Fruit fly (Drosophila melanogaster) whole organism, prepupa: ENCODE measurements around the gene CG13920.
A peak's percentile ranks its signal among the peaks of the same experiment; 100 is the strongest.

ENCODE experiments used
- Blimp-1 ChIP-seq: fragments of 200-800 bp; sonication (Bioruptor generic); optimal IDR thresholded peaks from 3 replicates; lab custom pipeline; 2017; ENCODE audit warnings: missing biosample characterization, missing genetic modification characterization, mild to moderate bottlenecking, moderate library complexity, missing genetic modification reagents
- CG10631 ChIP-seq: fragments of 200-800 bp; sonication (Bioruptor generic); optimal IDR thresholded peaks from 2 replicates; lab custom pipeline; 2016; ENCODE audit warnings: missing biosample characterization, missing genetic modification characterization
- CG11294 ChIP-seq: fragments of 200-800 bp; sonication (Bioruptor generic); IDR thresholded peaks from 2 replicates; pipeline ENCODE4 v1.3.6; 2022; ENCODE audit warnings: missing biosample characterization, missing genetic modification characterization
- CG11762 ChIP-seq: fragments of 200-800 bp; sonication (Bioruptor generic); optimal IDR thresholded peaks from 3 replicates; lab custom pipeline; 2016; ENCODE audit warnings: missing biosample characterization, missing genetic modification characterization; ENCODE audit not compliant: insufficient read depth
- CG15336 ChIP-seq: fragments of 200-800 bp; sonication (Bioruptor generic); IDR thresholded peaks from 2 replicates; pipeline ENCODE4 v1.3.6; 2022; ENCODE audit warnings: missing biosample characterization, missing genetic modification characterization
- CG1621 ChIP-seq: fragments of 200-800 bp; sonication (Bioruptor generic); optimal IDR thresholded peaks from 3 replicates; lab custom pipeline; 2018; ENCODE audit warnings: missing biosample characterization, mild to moderate bottlenecking, missing genetic modification characterization
- CG16779 ChIP-seq: fragments of 200-800 bp; sonication (Bioruptor generic); optimal IDR thresholded peaks from 3 replicates; lab custom pipeline; 2017; ENCODE audit warnings: missing biosample characterization, mild to moderate bottlenecking, missing genetic modification characterization
- CG31627 ChIP-seq: fragments of 200-800 bp; sonication (Bioruptor generic); optimal IDR thresholded peaks from 3 replicates; lab custom pipeline; 2016; ENCODE audit warnings: missing biosample characterization, missing genetic modification characterization
- CG32006 ChIP-seq: fragments of 200-800 bp; sonication (Bioruptor generic); optimal IDR thresholded peaks from 3 replicates; lab custom pipeline; 2017; ENCODE audit warnings: missing biosample characterization, mild to moderate bottlenecking, missing genetic modification characterization
- CG3919 ChIP-seq: fragments of 200-800 bp; sonication (Bioruptor generic); optimal IDR thresholded peaks from 3 replicates; lab custom pipeline; 2016; ENCODE audit warnings: missing biosample characterization, missing genetic modification characterization
- CG4318 ChIP-seq: fragments of 200-800 bp; sonication (Bioruptor generic); optimal IDR thresholded peaks from 3 replicates; lab custom pipeline; 2017; ENCODE audit warnings: missing biosample characterization, mild to moderate bottlenecking, missing genetic modification characterization
- CG6163 ChIP-seq: fragments of 200-800 bp; sonication (Bioruptor generic); IDR thresholded peaks from 3 replicates; pipeline ENCODE4 v1.3.6; 2022; ENCODE audit warnings: missing biosample characterization, missing genetic modification characterization
- CG6276 ChIP-seq: fragments of 200-800 bp; sonication (Bioruptor generic); optimal IDR thresholded peaks from 2 replicates; lab custom pipeline; 2017; ENCODE audit warnings: missing biosample characterization, mild to moderate bottlenecking, missing genetic modification characterization
- CG6792 ChIP-seq: fragments of 200-800 bp; sonication (Bioruptor generic); optimal IDR thresholded peaks from 3 replicates; lab custom pipeline; 2016; ENCODE audit warnings: missing biosample characterization, missing genetic modification characterization
- CG6808 ChIP-seq: fragments of 200-800 bp; sonication (Bioruptor generic); optimal IDR thresholded peaks from 3 replicates; lab custom pipeline; 2017; ENCODE audit warnings: missing biosample characterization, missing genetic modification characterization, mild to moderate bottlenecking, moderate library complexity, missing genetic modification reagents
- CG7368 ChIP-seq: fragments of 200-800 bp; sonication (Bioruptor generic); optimal IDR thresholded peaks from 3 replicates; lab custom pipeline; 2016; ENCODE audit warnings: missing biosample characterization, missing genetic modification characterization
- CG8119 ChIP-seq: fragments of 200-800 bp; sonication (Bioruptor generic); IDR thresholded peaks from 3 replicates; pipeline ENCODE4 v1.3.6; 2022; ENCODE audit warnings: missing biosample characterization, missing genetic modification characterization
- CG8632 ChIP-seq: fragments of 200-800 bp; sonication (Bioruptor generic); optimal IDR thresholded peaks from 3 replicates; lab custom pipeline; 2016; ENCODE audit warnings: missing biosample characterization, missing genetic modification characterization
- Eip75B ChIP-seq: fragments of 200-800 bp; sonication (Bioruptor generic); optimal IDR thresholded peaks from 3 replicates; lab custom pipeline; 2016; ENCODE audit warnings: missing biosample characterization, missing genetic modification characterization
- Eip78C ChIP-seq: fragments of 200-800 bp; sonication (Bioruptor generic); peaks from one replicate; lab custom pipeline; 2016; ENCODE audit warnings: missing biosample characterization, missing genetic modification characterization
- Eip93F ChIP-seq: fragments of 200-800 bp; sonication (Bioruptor generic); optimal IDR thresholded peaks from 2 replicates; lab custom pipeline; 2016; ENCODE audit warnings: missing biosample characterization, mild to moderate bottlenecking, missing genetic modification characterization
- Ets21C ChIP-seq: fragments of 200-800 bp; sonication (Bioruptor generic); optimal IDR thresholded peaks from 3 replicates; lab custom pipeline; 2016; ENCODE audit warnings: missing biosample characterization, missing genetic modification characterization
- Hr38 ChIP-seq: sonication (Bioruptor generic); optimal IDR thresholded peaks from 2 replicates; lab custom pipeline; 2016; ENCODE audit warnings: missing biosample characterization, missing genetic modification characterization
- Hr39 ChIP-seq: fragments of 200-800 bp; sonication (Bioruptor generic); optimal IDR thresholded peaks from 2 replicates; lab custom pipeline; 2016; ENCODE audit warnings: missing biosample characterization, missing genetic modification characterization
- Smox ChIP-seq: fragments of 200-800 bp; sonication (Bioruptor generic); optimal IDR thresholded peaks from 3 replicates; lab custom pipeline; 2016; ENCODE audit warnings: missing biosample characterization, missing genetic modification characterization
- Sox102F ChIP-seq: fragments of 200-800 bp; sonication (Bioruptor generic); optimal IDR thresholded peaks from 2 replicates; lab custom pipeline; 2016; ENCODE audit warnings: missing biosample characterization, mild to moderate bottlenecking, missing genetic modification characterization
- Sox14 ChIP-seq: fragments of 200-800 bp; sonication (Bioruptor generic); optimal IDR thresholded peaks from 3 replicates; lab custom pipeline; 2016; ENCODE audit warnings: missing biosample characterization, missing genetic modification characterization
- Sox15 ChIP-seq: fragments of 200-800 bp; sonication (Bioruptor generic); optimal IDR thresholded peaks from 3 replicates; lab custom pipeline; 2016; ENCODE audit warnings: missing biosample characterization, missing genetic modification characterization
- acj6 ChIP-seq: fragments of 200-800 bp; sonication (Bioruptor generic); optimal IDR thresholded peaks from 3 replicates; lab custom pipeline; 2016; ENCODE audit warnings: missing biosample characterization, missing genetic modification characterization
- cyc ChIP-seq: fragments of 200-800 bp; sonication (Bioruptor generic); optimal IDR thresholded peaks from 3 replicates; lab custom pipeline; 2016; ENCODE audit warnings: missing biosample characterization, missing genetic modification characterization
- dac ChIP-seq: fragments of 200-800 bp; sonication (Bioruptor generic); optimal IDR thresholded peaks from 2 replicates; lab custom pipeline; 2017; ENCODE audit warnings: missing biosample characterization, mild to moderate bottlenecking, missing genetic modification characterization
- dsx ChIP-seq: fragments of 200-800 bp; optimal IDR thresholded peaks from 3 replicates; lab custom pipeline; 2019; ENCODE audit warnings: missing biosample characterization, mild to moderate bottlenecking, missing genetic modification characterization, moderate library complexity; ENCODE audit not compliant: poor library complexity, severe bottlenecking
- eg ChIP-seq: fragments of 200-800 bp; sonication (Bioruptor generic); IDR thresholded peaks from 3 replicates; pipeline ENCODE4 v1.3.6; 2022; ENCODE audit warnings: missing biosample characterization, missing genetic modification characterization
- fd59A ChIP-seq: fragments of 200-800 bp; sonication (Bioruptor generic); optimal IDR thresholded peaks from 2 replicates; lab custom pipeline; 2017; ENCODE audit warnings: missing biosample characterization, mild to moderate bottlenecking, missing genetic modification characterization, missing genetic modification reagents
- fd85E ChIP-seq: fragments of 200-800 bp; sonication (Bioruptor generic); optimal IDR thresholded peaks from 3 replicates; lab custom pipeline; 2016; ENCODE audit warnings: missing biosample characterization, missing genetic modification characterization
- fkh ChIP-seq: fragments of 200-800 bp; sonication (Bioruptor generic); optimal IDR thresholded peaks from 3 replicates; lab custom pipeline; 2017; ENCODE audit warnings: missing biosample characterization, mild to moderate bottlenecking, missing genetic modification characterization, moderate library complexity
- lz ChIP-seq: fragments of 200-800 bp; sonication (Bioruptor generic); optimal IDR thresholded peaks from 3 replicates; lab custom pipeline; 2016; ENCODE audit warnings: missing biosample characterization, missing genetic modification characterization
- spab ChIP-seq: fragments of 200-800 bp; sonication (Bioruptor generic); optimal IDR thresholded peaks from 2 replicates; lab custom pipeline; 2017; ENCODE audit warnings: missing biosample characterization, mild to moderate bottlenecking, missing genetic modification characterization, missing genetic modification reagents
- ss ChIP-seq, 2 experiments: fragments of 200-800 bp; sonication (Bioruptor generic); optimal IDR thresholded peaks; 2 replicates in 1 of 2; 3 replicates in 1 of 2; lab custom pipeline; 2017 to 2018; ENCODE audit warnings: mild to moderate bottlenecking in 2 of 2, missing biosample characterization in 2 of 2, missing genetic modification characterization in 2 of 2, moderate library complexity in 1 of 2
- svp ChIP-seq: fragments of 200-800 bp; sonication (Bioruptor generic); peaks from one replicate; lab custom pipeline; 2016; ENCODE audit warnings: missing biosample characterization, missing genetic modification characterization
- topi ChIP-seq: fragments of 200-800 bp; sonication (Bioruptor generic); optimal IDR thresholded peaks from 3 replicates; lab custom pipeline; 2016; ENCODE audit warnings: missing biosample characterization, missing genetic modification characterization

CG13920 gene

DNA sequence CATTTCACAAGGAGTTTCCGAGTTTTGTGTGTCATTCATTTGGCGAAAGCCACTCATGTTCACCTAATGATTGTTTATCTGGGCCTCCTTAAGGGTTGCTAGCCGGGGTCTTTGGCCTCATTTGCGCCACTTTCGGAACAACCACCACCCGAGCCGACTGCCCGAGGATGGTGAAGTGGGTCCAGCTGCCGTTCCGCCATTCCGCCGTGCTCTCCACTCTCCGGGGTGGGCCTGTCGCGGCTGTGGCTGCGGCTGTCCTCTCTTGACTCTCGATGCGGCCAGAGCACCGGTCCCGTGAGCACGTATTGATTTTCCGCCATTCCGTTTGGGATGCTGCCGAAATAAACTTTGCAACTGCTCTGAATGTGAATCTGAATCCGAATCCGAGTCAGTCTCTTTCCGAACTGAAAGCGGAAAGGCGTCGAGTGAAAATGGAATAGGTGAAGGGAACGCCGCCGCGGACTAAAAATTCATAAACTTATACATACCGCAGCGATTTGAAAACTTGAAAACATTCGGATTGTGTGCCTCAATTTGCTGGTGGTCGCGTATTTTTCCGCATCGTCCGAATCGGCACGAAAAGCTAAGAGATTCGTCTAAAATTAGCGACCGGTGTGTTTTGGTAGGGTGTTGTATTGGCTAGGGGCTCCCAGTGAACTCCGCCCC, at the start of gene CG13920:
CG13920 (plus strand) TSS at position 255 of the 666 bp plus-strand sequence.
- TF ChIP-seq CG6163 (GFP tag; lab: Robert Waterston, UW) (no peak), CG32006 (GFP tag; lab: Kevin White, UChicago) (no peak), Smox (no peak), Eip93F (GFP tag; lab: Kevin White, UChicago) (no peak), Eip78C (GFP tag; lab: Kevin White, UChicago) (no peak), CG11294 (GFP tag; lab: Robert Waterston, UW) (no peak), CG10631 (GFP tag; lab: Kevin White, UChicago) (no peak), fd59A (GFP tag; lab: Kevin White, UChicago) (no peak)

DNA sequence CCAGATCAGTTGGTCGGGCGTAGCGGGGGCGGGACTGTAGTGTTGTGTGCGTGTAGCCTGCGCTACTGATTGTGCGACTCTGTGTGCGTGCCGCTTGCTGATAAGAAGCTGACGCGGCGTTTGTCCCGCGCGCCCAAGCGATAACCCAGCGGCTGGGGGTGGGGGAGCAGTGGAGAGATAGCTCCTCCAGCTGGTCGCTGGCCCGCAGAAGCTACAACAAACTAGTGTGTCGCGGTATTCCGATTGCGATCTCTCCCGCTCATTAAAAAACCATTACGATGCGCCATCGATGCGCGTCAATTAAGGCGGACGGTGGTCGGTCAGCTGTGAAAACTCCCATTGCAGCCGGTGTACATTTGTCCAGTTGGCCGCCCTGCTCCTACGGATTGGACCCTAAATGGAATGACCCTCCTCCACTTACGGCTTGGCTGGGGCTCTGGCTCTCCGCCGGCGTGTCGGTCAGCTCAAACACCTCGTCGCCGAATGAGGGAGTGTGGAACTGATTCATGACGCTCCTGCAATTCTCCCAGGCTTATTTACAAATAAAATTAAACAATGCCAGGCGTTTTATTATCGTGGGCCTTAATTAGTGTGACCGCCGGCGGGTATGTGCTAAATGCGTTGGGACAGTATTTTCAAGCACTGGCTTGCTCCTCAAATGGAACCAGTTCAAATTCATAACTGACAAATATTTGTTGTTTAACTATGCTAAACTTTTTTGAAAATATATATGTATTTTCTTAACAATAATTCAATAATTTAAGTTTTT, 46.5 kb upstream of the CG13920 start, which contains the start of gene CG12104:
CG12104 (minus strand) TSS at position 611 of the 769 bp plus-strand sequence.
- TF ChIP-seq CG6792 (GFP tag; lab: Kevin White, UChicago) (no peak), topi (GFP tag; lab: Kevin White, UChicago) (no peak), dac (no peak), fkh (peak; percentile 77), eg (GFP tag; lab: Robert Waterston, UW) (0 out of 3 replicates have a peak, but pooled peaks have one; percentile 30), ss (GFP tag; optimal IDR thresholded peaks at IDR 0.05; lab: Kevin White, UChicago) (peak in 1 of 2 experiments; percentile 2), svp (GFP tag; lab: Kevin White, UChicago) (peak; percentile 99), lz (GFP tag; lab: Kevin White, UChicago) (no peak), CG6163 (GFP tag; lab: Robert Waterston, UW) (0 out of 3 replicates have a peak, but pooled peaks have one; percentile 24), Eip78C (GFP tag; lab: Kevin White, UChicago) (peak; percentile 64)
- TF ChIP-seq, all 60 proteins: peak for 6

DNA sequence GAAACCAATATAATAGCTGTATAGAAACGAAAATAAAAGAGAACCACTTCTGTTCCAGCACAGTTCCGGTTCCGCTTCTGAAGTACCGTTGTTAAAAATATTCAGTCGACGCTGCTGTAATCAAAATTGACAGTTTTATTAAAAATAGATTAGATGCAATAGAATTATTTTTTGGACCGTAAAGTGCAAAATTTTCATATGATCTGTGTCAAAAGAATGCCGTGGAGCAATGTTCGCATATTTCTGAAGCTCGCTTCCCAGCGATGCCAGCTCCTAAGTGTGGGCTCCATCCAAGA, 46.0 kb upstream of the CG13920 start, which contains the start of the genes CG18170 and CG33791:
CG18170 (plus strand) TSS at position 122 of the 296 bp plus-strand sequence.
CG33791 (plus strand) TSS at position 122 of the 296 bp plus-strand sequence.
- TF ChIP-seq fkh (no peak), CG6792 (GFP tag; lab: Kevin White, UChicago) (no peak), spab (no peak), CG6163 (GFP tag; lab: Robert Waterston, UW) (no peak), fd59A (GFP tag; lab: Kevin White, UChicago) (no peak), CG10631 (GFP tag; lab: Kevin White, UChicago) (no peak)

DNA sequence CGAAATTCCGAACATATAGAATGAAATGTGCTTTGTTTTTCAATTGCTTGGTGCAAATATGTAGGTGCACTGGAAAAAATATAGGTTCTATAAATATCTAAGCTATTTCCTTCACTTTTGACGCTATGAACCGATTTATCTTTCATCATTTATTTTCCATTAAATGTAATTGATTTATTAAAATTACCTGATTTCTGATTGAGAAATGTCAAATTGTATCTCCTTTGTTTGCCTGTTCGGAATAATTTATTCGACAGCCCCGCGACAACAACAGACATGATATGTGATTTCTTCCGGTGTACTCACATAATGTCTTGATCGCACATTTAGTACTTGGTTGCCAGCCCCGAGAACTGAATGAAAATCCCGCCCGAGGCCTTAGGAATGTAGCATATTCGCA, 39.1 kb upstream of the CG13920 start:
- TF ChIP-seq CG7368 = no peak
- TF ChIP-seq fd85E (GFP tag; lab: Kevin White, UChicago) = no peak
- TF ChIP-seq CG1621 (tag; lab: Kevin White, UChicago) = no peak
- TF ChIP-seq CG4318 (GFP tag; lab: Kevin White, UChicago) = no peak
- no peak for TF ChIP-seq dac
- peak; percentile 9 for TF ChIP-seq Sox14 (GFP tag; lab: Kevin White, UChicago)
- TF ChIP-seq Sox102F (GFP tag; lab: Kevin White, UChicago) = no peak
- peak; percentile 28; the same call in 1 of the 3 replicates for TF ChIP-seq CG8119 (GFP tag; lab: Robert Waterston, UW)
- no peak for TF ChIP-seq CG16779 (tag; lab: Kevin White, UChicago)
- no peak for TF ChIP-seq cyc (GFP tag; lab: Kevin White, UChicago)
- TF ChIP-seq Hr38 (GFP tag; lab: Kevin White, UChicago) = no peak
- no peak for TF ChIP-seq CG11762 (GFP tag; lab: Kevin White, UChicago)
- no peak for TF ChIP-seq CG8632
- TF ChIP-seq Blimp-1 (GFP tag; lab: Kevin White, UChicago) = no peak
- TF ChIP-seq CG3919 (GFP tag; lab: Kevin White, UChicago) = peak; percentile 6
- peak; percentile 19 for TF ChIP-seq CG10631 (GFP tag; lab: Kevin White, UChicago)
- TF ChIP-seq dsx (GFP tag; lab: Kevin White, UChicago) = peak; percentile 38
- no peak for TF ChIP-seq Ets21C (GFP tag; lab: Kevin White, UChicago)
- no peak for TF ChIP-seq ss (GFP tag; optimal IDR thresholded peaks at IDR 0.05; lab: Kevin White, UChicago)
- TF ChIP-seq acj6 (GFP tag; lab: Kevin White, UChicago) = peak; percentile 11
- TF ChIP-seq CG6276 (GFP tag; lab: Kevin White, UChicago) = no peak
- TF ChIP-seq Hr39 (GFP tag; lab: Kevin White, UChicago) = no peak
- no peak for TF ChIP-seq CG31627
- no peak for TF ChIP-seq CG6163 (GFP tag; lab: Robert Waterston, UW)
- TF ChIP-seq CG15336 (GFP tag; lab: Robert Waterston, UW) = peak; percentile 46; the same call in 1 of the 2 replicates
- TF ChIP-seq CG6808 = no peak
- no peak for TF ChIP-seq CG6792 (GFP tag; lab: Kevin White, UChicago)
- no peak for TF ChIP-seq Eip75B (GFP tag; lab: Kevin White, UChicago)
- no peak for TF ChIP-seq topi (GFP tag; lab: Kevin White, UChicago)
- no peak for TF ChIP-seq Eip93F (GFP tag; lab: Kevin White, UChicago)
- no peak for TF ChIP-seq spab
- no peak for TF ChIP-seq Sox15
